Worm (Caenorhabditis elegans) whole organism, L4 larva: ENCODE measurements around the gene F59G1.4.

Source experiments
- D1046.2 ChIP-seq: fragments of 200-800 bp; sonication (Bioruptor generic); IDR thresholded peaks from 2 replicates; pipeline ENCODE4 v1.3.6; 2022; ENCODE audit warnings: missing genetic modification characterization, missing compliant biosample characterization
- aha-1 ChIP-seq: fragments of 150-350 bp; peaks from one replicate; lab custom pipeline; 2014; ENCODE audit warnings: missing biosample characterization, missing genetic modification characterization
- ceh-28 ChIP-seq: fragments of 150-350 bp; optimal IDR thresholded peaks from 2 replicates; lab custom pipeline; 2014; ENCODE audit warnings: missing biosample characterization, missing genetic modification reagents, missing genetic modification characterization
- daf-8 ChIP-seq: fragments of 200-800 bp; sonication (Bioruptor generic); IDR thresholded peaks from 2 replicates; pipeline ENCODE4 v1.3.6; 2022; ENCODE audit warnings: missing genetic modification characterization, missing compliant biosample characterization
- fos-1 ChIP-seq: fragments of 150-350 bp; optimal IDR thresholded peaks from 2 replicates; lab custom pipeline; 2014; ENCODE audit warnings: missing biosample characterization, missing genetic modification characterization
- hlh-30 ChIP-seq: sonication (generic microtip); optimal IDR thresholded peaks from 2 replicates; lab custom pipeline; 2017; ENCODE audit warnings: antibody characterized with exemption, mild to moderate bottlenecking, missing genetic modification characterization, missing compliant biosample characterization; ENCODE audit not compliant: insufficient read depth
- lin-39 ChIP-seq: fragments of 150-350 bp; optimal IDR thresholded peaks from 2 replicates; lab custom pipeline; 2014; ENCODE audit warnings: missing biosample characterization, missing genetic modification reagents, missing genetic modification characterization
- nhr-102 ChIP-seq: sonication (generic microtip); optimal IDR thresholded peaks from 2 replicates; lab custom pipeline; 2016; ENCODE audit warnings: mild to moderate bottlenecking, missing genetic modification characterization, moderate library complexity, missing compliant biosample characterization
- pqm-1 ChIP-seq: sonication (generic microtip); optimal IDR thresholded peaks from 2 replicates; lab custom pipeline; 2017; ENCODE audit warnings: missing biosample characterization, missing genetic modification characterization
- snpc-4 ChIP-seq: fragments of 150-350 bp; optimal IDR thresholded peaks from 2 replicates; lab custom pipeline; 2014; ENCODE audit warnings: missing biosample characterization, missing genetic modification characterization
- unc-130 ChIP-seq: sonication (generic microtip); optimal IDR thresholded peaks from 2 replicates; lab custom pipeline; 2016; ENCODE audit warnings: missing genetic modification reagents, missing genetic modification characterization, missing compliant biosample characterization

DNA sequence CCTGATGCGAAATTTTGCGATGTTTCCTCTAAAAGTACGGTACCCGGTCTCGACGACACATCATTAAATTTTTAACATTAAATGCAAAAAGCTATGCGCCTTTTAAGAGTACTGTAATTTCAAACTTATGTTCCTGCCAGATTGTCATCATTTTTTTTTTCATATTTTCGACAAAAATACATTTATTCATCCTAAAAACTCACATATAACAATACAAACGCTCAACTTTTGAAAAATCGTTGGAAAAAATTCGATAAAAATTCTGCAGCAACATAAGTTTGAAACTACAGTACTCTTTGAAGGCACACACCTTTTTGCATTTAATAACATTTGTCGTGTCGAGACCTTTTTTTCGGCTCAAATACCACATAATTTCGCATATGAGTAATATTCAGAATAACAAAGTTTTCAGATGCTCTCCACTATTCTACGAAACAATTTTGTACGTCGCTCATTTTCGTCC is 21.1 kb downstream of the F59G1.4 start, which contains the start of gene frh-1:
- TF ChIP-seq unc-130 (GFP tag; lab: Kevin White, UChicago) (no peak), daf-8 (GFP tag; lab: Robert Waterston, UW) (no peak), snpc-4 (tag; lab: Kevin White, UChicago) (no peak), nhr-102 (tag; lab: Kevin White, UChicago) (no peak), D1046.2 (GFP tag; lab: Robert Waterston, UW) (no peak), hlh-30 (tag; lab: Kevin White, UChicago) (no peak), aha-1 (tag; lab: Kevin White, UChicago) (peak; percentile 72), ceh-28 (tag; lab: Kevin White, UChicago) (no peak), pqm-1 (tag; lab: Kevin White, UChicago) (no peak), fos-1 (tag; lab: Kevin White, UChicago) (no peak), lin-39 (tag; lab: Kevin White, UChicago) (no peak)
